Fruit fly (Drosophila melanogaster): Measurements from ENCODE around the gene CG2924.

dm6 chrX:2286255-2286654 lies 15.7 kb upstream of the CG2924 start:
- TF ChIP-seq CG5204 (GFP tag; optimal IDR thresholded peaks at IDR 0.05): no peak
- TF ChIP-seq cnc (optimal IDR thresholded peaks at IDR 0.05): no peak
- no peak for TF ChIP-seq CG7101 (tag; optimal IDR thresholded peaks at IDR 0.05)
- TF ChIP-seq kay (GFP tag; ENCODE audit: borderline replicate concordance): no peak
- TF ChIP-seq Crg-1 (GFP tag; optimal IDR thresholded peaks at IDR 0.05): no peak
